Worm (Caenorhabditis elegans) whole organism, L2 larva: ENCODE measurements around the gene T02H6.7.

Experiments
- aly-2 ChIP-seq: fragments of 150-350 bp; optimal IDR thresholded peaks from 2 replicates; lab custom pipeline; 2014; ENCODE audit warnings: missing biosample characterization, missing genetic modification characterization
- ama-1 ChIP-seq: fragments of 150-350 bp; optimal IDR thresholded peaks from 2 replicates; lab custom pipeline; 2018; ENCODE audit warnings: inconsistent platforms
- blmp-1 ChIP-seq: sonication (generic microtip); optimal IDR thresholded peaks from 2 replicates; lab custom pipeline; 2017; ENCODE audit warnings: missing genetic modification characterization, mild to moderate bottlenecking, missing compliant biosample characterization, antibody characterized with exemption, moderate library complexity; ENCODE audit not compliant: insufficient read depth
- lin-13 ChIP-seq: fragments of 150-350 bp; optimal IDR thresholded peaks from 2 replicates; lab custom pipeline; 2014; ENCODE audit warnings: missing biosample characterization, missing genetic modification reagents, missing genetic modification characterization
- nhr-129 ChIP-seq: fragments of 150-350 bp; optimal IDR thresholded peaks from 2 replicates; lab custom pipeline; 2014; ENCODE audit warnings: missing biosample characterization, missing genetic modification characterization
- nhr-237 ChIP-seq: fragments of 150-350 bp; optimal IDR thresholded peaks from 2 replicates; lab custom pipeline; 2014; ENCODE audit warnings: missing biosample characterization, missing genetic modification characterization
- nhr-25 ChIP-seq: fragments of 150-350 bp; sonication (generic microtip); optimal IDR thresholded peaks from 3 replicates; lab custom pipeline; 2014; ENCODE audit warnings: missing biosample characterization, missing genetic modification characterization
- peb-1 ChIP-seq: fragments of 150-350 bp; optimal IDR thresholded peaks from 2 replicates; lab custom pipeline; 2014; ENCODE audit warnings: missing biosample characterization, missing genetic modification characterization
- unc-62 ChIP-seq: fragments of 150-350 bp; optimal IDR thresholded peaks from 2 replicates; lab custom pipeline; 2014; ENCODE audit warnings: missing biosample characterization, missing genetic modification reagents, missing genetic modification characterization
- zag-1 ChIP-seq: fragments of 150-350 bp; optimal IDR thresholded peaks from 2 replicates; lab custom pipeline; 2014; ENCODE audit warnings: missing biosample characterization, missing genetic modification characterization

ce11 chrII:674116-674515, 8.3 kb upstream of the T02H6.7 start, which contains the start of gene Y39F10C.3:
- TF ChIP-seq ama-1 (lab: Kevin White, UChicago) (no peak), lin-13 (GFP tag; lab: Kevin White, UChicago) (no peak), unc-62 (GFP tag; lab: Kevin White, UChicago) (no peak), nhr-25 (tag; lab: Kevin White, UChicago) (no peak), zag-1 (tag; lab: Kevin White, UChicago) (no peak), nhr-129 (no peak), blmp-1 (tag; lab: Kevin White, UChicago) (no peak), nhr-237 (tag; lab: Kevin White, UChicago) (no peak), aly-2 (no peak), peb-1 (tag; lab: Kevin White, UChicago) (no peak)
